Worm (Caenorhabditis elegans): ENCODE measurements around the gene snai-1.

DNA sequence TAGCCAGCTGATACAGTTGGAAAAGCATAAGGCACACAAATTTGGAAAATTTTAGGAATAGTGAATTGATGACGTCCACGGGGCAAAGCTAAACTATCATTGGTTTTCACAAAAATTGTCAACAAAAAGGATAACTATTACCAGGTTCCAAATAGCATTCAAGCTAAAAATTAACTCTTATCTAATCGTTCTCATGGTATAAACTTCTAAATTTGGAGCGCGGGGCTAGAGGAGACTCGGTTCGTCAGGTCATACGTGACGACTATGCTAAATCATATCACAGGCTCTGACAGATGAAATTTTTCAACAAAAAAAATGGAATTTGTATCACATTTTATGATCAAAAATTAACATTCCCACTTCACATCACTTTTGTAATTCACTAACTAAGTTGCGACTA is 14.3 kb downstream of the snai-1 start:
- TF ChIP-seq him-1 (tag; optimal IDR thresholded peaks at IDR 0.05) (no peak), dao-5 (tag; optimal IDR thresholded peaks at IDR 0.05) (no peak)
